Worm (Caenorhabditis elegans) whole organism, early embryonic: Measurements from ENCODE around the gene col-115.

Source experiments
- B0310.2 ChIP-seq: sonication (generic microtip); optimal IDR thresholded peaks from 2 replicates; lab custom pipeline; 2016; ENCODE audit warnings: mild to moderate bottlenecking, missing genetic modification characterization, missing compliant biosample characterization
- F13C5.2 ChIP-seq: sonication (generic microtip); optimal IDR thresholded peaks from 2 replicates; lab custom pipeline; 2017; ENCODE audit warnings: mild to moderate bottlenecking, missing genetic modification characterization, inconsistent platforms, missing compliant biosample characterization
- aly-1 ChIP-seq: sonication (generic microtip); optimal IDR thresholded peaks from 2 replicates; lab custom pipeline; 2016; ENCODE audit warnings: missing genetic modification characterization, missing compliant biosample characterization
- ama-1 ChIP-seq: fragments of 150-350 bp; optimal IDR thresholded peaks from 2 replicates; lab custom pipeline; 2014
- ceh-13 ChIP-seq: fragments of 200-800 bp; sonication (Bioruptor generic); optimal IDR thresholded peaks from 2 replicates; lab custom pipeline; 2018; ENCODE audit warnings: mild to moderate bottlenecking, missing genetic modification characterization, missing compliant biosample characterization
- ceh-36 ChIP-seq: sonication (generic microtip); optimal IDR thresholded peaks from 2 replicates; lab custom pipeline; 2016; ENCODE audit warnings: missing genetic modification characterization, inconsistent platforms, missing compliant biosample characterization
- ets-7 ChIP-seq: sonication (generic microtip); optimal IDR thresholded peaks from 2 replicates; lab custom pipeline; 2016; ENCODE audit warnings: missing genotype, missing genetic modification characterization, missing compliant biosample characterization
- flt-1 ChIP-seq: fragments of 200-800 bp; sonication (Bioruptor generic); IDR thresholded peaks from 2 replicates; pipeline ENCODE4 v1.3.6; 2022; ENCODE audit warnings: missing genetic modification characterization, missing compliant biosample characterization
- hmbx-1 ChIP-seq: sonication (generic microtip); optimal IDR thresholded peaks from 2 replicates; lab custom pipeline; 2016; ENCODE audit warnings: mild to moderate bottlenecking, missing genetic modification characterization, missing compliant biosample characterization
- hmg-4 ChIP-seq: fragments of 200-800 bp; sonication (Bioruptor generic); optimal IDR thresholded peaks from 2 replicates; lab custom pipeline; 2018; ENCODE audit warnings: mild to moderate bottlenecking, missing genetic modification characterization, missing compliant biosample characterization
- hnd-1 ChIP-seq: sonication (generic microtip); optimal IDR thresholded peaks from 2 replicates; lab custom pipeline; 2016; ENCODE audit warnings: missing genetic modification characterization, missing compliant biosample characterization
- pes-1 ChIP-seq: fragments of 200-800 bp; sonication (Bioruptor generic); IDR thresholded peaks from 2 replicates; pipeline ENCODE4 v1.3.6; 2022; ENCODE audit warnings: missing genetic modification reagents, missing genetic modification characterization, missing compliant biosample characterization
- scrt-1 ChIP-seq: fragments of 200-800 bp; sonication (Bioruptor generic); IDR thresholded peaks from 2 replicates; pipeline ENCODE4 v1.3.6; 2022; ENCODE audit warnings: missing genetic modification characterization, missing compliant biosample characterization
- sea-1 ChIP-seq: fragments of 200-800 bp; sonication (Bioruptor generic); conservative IDR thresholded peaks from 2 replicates; pipeline ENCODE4 v1.3.6; 2022; ENCODE audit warnings: missing genetic modification characterization, missing compliant biosample characterization
- tbx-11 ChIP-seq: fragments of 200-800 bp; sonication (Bioruptor generic); IDR thresholded peaks from 2 replicates; pipeline ENCODE4 v1.3.6; 2022; ENCODE audit warnings: missing genetic modification characterization, missing compliant biosample characterization
- tbx-37 ChIP-seq: fragments of 200-800 bp; sonication (Bioruptor generic); conservative IDR thresholded peaks from 2 replicates; pipeline ENCODE4 v1.3.6; 2022; ENCODE audit warnings: missing genetic modification reagents, missing genetic modification characterization, missing compliant biosample characterization
- tra-4 ChIP-seq: sonication (generic microtip); optimal IDR thresholded peaks from 2 replicates; lab custom pipeline; 2017; ENCODE audit warnings: missing genetic modification characterization, missing compliant biosample characterization

col-115 gene

ce11 chrIV:7979588-7979987 is 8.9 kb upstream of the col-115 start, which contains the start of gene unc-24:
unc-24 (plus strand) TSS chrIV:7979870.
- no peak for TF ChIP-seq F13C5.2 (tag; lab: Kevin White, UChicago)
- no peak for TF ChIP-seq hmbx-1 (tag; lab: Kevin White, UChicago)
- TF ChIP-seq sea-1 = no peak
- no peak for TF ChIP-seq ceh-13 (GFP tag; lab: Kevin White, UChicago)
- TF ChIP-seq ama-1 (lab: Kevin White, UChicago) = no peak
- TF ChIP-seq B0310.2 (tag; lab: Kevin White, UChicago) = no peak
- TF ChIP-seq tra-4 (tag; lab: Kevin White, UChicago) = no peak
- TF ChIP-seq ceh-36 (tag; lab: Kevin White, UChicago) = no peak
- no peak for TF ChIP-seq hmg-4 (GFP tag; lab: Kevin White, UChicago)
- no peak for TF ChIP-seq tbx-37 (GFP tag; lab: Robert Waterston, UW)
- TF ChIP-seq ets-7 (tag; lab: Kevin White, UChicago) = no peak
- TF ChIP-seq tbx-11 (GFP tag; lab: Robert Waterston, UW) = no peak
- TF ChIP-seq pes-1 (GFP tag; lab: Robert Waterston, UW) = no peak
- no peak for TF ChIP-seq scrt-1 (GFP tag; lab: Robert Waterston, UW)
- no peak for TF ChIP-seq aly-1 (tag; lab: Kevin White, UChicago)
- TF ChIP-seq flt-1 = no peak

ce11 chrIV:7982024-7982576 is 6.4 kb upstream of the col-115 start, which contains the start of gene arf-5:
arf-5 (plus strand) TSS chrIV:7982526.
- TF ChIP-seq scrt-1 (GFP tag; lab: Robert Waterston, UW) = no peak
- TF ChIP-seq F13C5.2 (tag; lab: Kevin White, UChicago) = no peak
- TF ChIP-seq tbx-11 (GFP tag; lab: Robert Waterston, UW) = no peak
- no peak for TF ChIP-seq pes-1 (GFP tag; lab: Robert Waterston, UW)
- TF ChIP-seq tra-4 (tag; lab: Kevin White, UChicago) = no peak
- TF ChIP-seq ceh-13 (GFP tag; lab: Kevin White, UChicago) = no peak
- no peak for TF ChIP-seq tbx-37 (GFP tag; lab: Robert Waterston, UW)
- TF ChIP-seq ama-1 (lab: Kevin White, UChicago) = no peak
- no peak for TF ChIP-seq B0310.2 (tag; lab: Kevin White, UChicago)
- TF ChIP-seq ceh-36 (tag; lab: Kevin White, UChicago) = no peak
- no peak for TF ChIP-seq sea-1
- no peak for TF ChIP-seq aly-1 (tag; lab: Kevin White, UChicago)
- no peak for TF ChIP-seq hmg-4 (GFP tag; lab: Kevin White, UChicago)
- TF ChIP-seq hmbx-1 (tag; lab: Kevin White, UChicago) = no peak
- no peak for TF ChIP-seq hnd-1 (tag; lab: Kevin White, UChicago)
- TF ChIP-seq ets-7 (tag; lab: Kevin White, UChicago) = no peak
- no peak for TF ChIP-seq flt-1

ce11 chrIV:7983021-7983420 is 5.5 kb upstream of the col-115 start:
- TF ChIP-seq hnd-1 (tag; lab: Kevin White, UChicago) (no peak), ama-1 (lab: Kevin White, UChicago) (no peak), aly-1 (tag; lab: Kevin White, UChicago) (no peak)

- TF ChIP-seq ama-1 (lab: Kevin White, UChicago) (peak; percentile 55), B0310.2 (tag; lab: Kevin White, UChicago) (no peak)
These were observed 4.6 kb upstream of the col-115 start for ce11 chrIV:7983728-7984346.

ce11 chrIV:7985737-7986136 is 2.7 kb upstream of the col-115 start:
- no peak for TF ChIP-seq sea-1
- no peak for TF ChIP-seq B0310.2 (tag; lab: Kevin White, UChicago)
- no peak for TF ChIP-seq scrt-1 (GFP tag; lab: Robert Waterston, UW)
- no peak for TF ChIP-seq ceh-36 (tag; lab: Kevin White, UChicago)
- TF ChIP-seq ets-7 (tag; lab: Kevin White, UChicago) = no peak
- no peak for TF ChIP-seq pes-1 (GFP tag; lab: Robert Waterston, UW)
- TF ChIP-seq hmbx-1 (tag; lab: Kevin White, UChicago) = no peak
- no peak for TF ChIP-seq F13C5.2 (tag; lab: Kevin White, UChicago)
- TF ChIP-seq flt-1 = no peak
- TF ChIP-seq tra-4 (tag; lab: Kevin White, UChicago) = no peak

- TF ChIP-seq scrt-1 (GFP tag; lab: Robert Waterston, UW) = no peak
- no peak for TF ChIP-seq sea-1
- no peak for TF ChIP-seq aly-1 (tag; lab: Kevin White, UChicago)
- no peak for TF ChIP-seq ceh-13 (GFP tag; lab: Kevin White, UChicago)
- no peak for TF ChIP-seq flt-1
- TF ChIP-seq ceh-36 (tag; lab: Kevin White, UChicago) = no peak
- TF ChIP-seq ama-1 (lab: Kevin White, UChicago) = no peak
- TF ChIP-seq pes-1 (GFP tag; lab: Robert Waterston, UW) = no peak
- no peak for TF ChIP-seq tbx-37 (GFP tag; lab: Robert Waterston, UW)
- TF ChIP-seq hmg-4 (GFP tag; lab: Kevin White, UChicago) = no peak
These were observed 1.4 kb upstream of the col-115 start, which contains the start of gene mec-17 for ce11 chrIV:7987083-7987482. mec-17 (minus strand) TSS chrIV:7987183.

ce11 chrIV:7994715-7995114 is 6.2 kb downstream of the col-115 start:
- no peak for TF ChIP-seq tbx-37 (GFP tag; lab: Robert Waterston, UW)
- no peak for TF ChIP-seq ets-7 (tag; lab: Kevin White, UChicago)
- TF ChIP-seq flt-1 = no peak
- TF ChIP-seq hnd-1 (tag; lab: Kevin White, UChicago) = no peak
- TF ChIP-seq ceh-13 (GFP tag; lab: Kevin White, UChicago) = no peak
- no peak for TF ChIP-seq scrt-1 (GFP tag; lab: Robert Waterston, UW)
- TF ChIP-seq ama-1 (lab: Kevin White, UChicago) = no peak
- TF ChIP-seq tbx-11 (GFP tag; lab: Robert Waterston, UW) = no peak
- TF ChIP-seq hmg-4 (GFP tag; lab: Kevin White, UChicago) = no peak
- TF ChIP-seq ceh-36 (tag; lab: Kevin White, UChicago) = no peak
- no peak for TF ChIP-seq pes-1 (GFP tag; lab: Robert Waterston, UW)
- TF ChIP-seq B0310.2 (tag; lab: Kevin White, UChicago) = no peak
- no peak for TF ChIP-seq aly-1 (tag; lab: Kevin White, UChicago)
- no peak for TF ChIP-seq tra-4 (tag; lab: Kevin White, UChicago)
- TF ChIP-seq hmbx-1 (tag; lab: Kevin White, UChicago) = no peak
